Fruit fly (Drosophila melanogaster) whole organism: ENCODE measurements around the gene PKD.

ENCODE experiments used
- CG8478 ChIP-seq: fragments of >200 bp; optimal IDR thresholded peaks from 2 replicates; lab custom pipeline; 2018; ENCODE audit warnings: inconsistent platforms
- Dll ChIP-seq: fragments of >200 bp; optimal IDR thresholded peaks from 2 replicates; lab custom pipeline; 2017
- EcR ChIP-seq, 2 experiments: fragments of >200 bp; optimal IDR thresholded peaks; 2 replicates each; lab custom pipeline; 2017; ENCODE audit warnings: missing biosample characterization in 2 of 2, missing genetic modification characterization in 2 of 2, missing genetic modification reagents in 2 of 2
- pan ChIP-seq: fragments of >200 bp; optimal IDR thresholded peaks from 2 replicates; lab custom pipeline; 2017
- psq ChIP-seq: fragments of >200 bp; optimal IDR thresholded peaks from 2 replicates; lab custom pipeline; 2017
- usp ChIP-seq: fragments of >200 bp; optimal IDR thresholded peaks from 2 replicates; lab custom pipeline; 2017; ENCODE audit warnings: missing biosample characterization, missing genetic modification characterization, mixed read lengths

DNA sequence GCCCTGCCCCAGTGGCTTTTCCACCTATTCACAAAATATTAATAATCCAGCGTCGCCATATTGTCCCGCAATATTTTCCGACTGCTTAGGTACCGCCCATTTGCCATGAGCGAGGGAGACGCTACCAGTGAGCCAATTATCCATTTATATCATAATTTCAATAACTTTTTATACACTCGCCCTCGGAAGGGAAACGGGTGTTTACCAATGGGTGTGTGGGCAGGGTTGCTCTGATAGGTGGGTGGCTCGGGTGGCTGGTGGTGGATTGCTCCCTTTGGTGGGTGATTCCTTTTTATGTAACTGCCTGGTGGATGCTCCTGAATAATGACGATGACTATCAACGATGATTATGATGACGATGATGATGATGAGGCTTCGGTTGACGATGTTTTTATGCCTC is 47.5 kb downstream of the PKD start:
- TF ChIP-seq Dll (lab: Kevin White, UChicago) (no peak), EcR (GFP tag; optimal IDR thresholded peaks at IDR 0.05; lab: Kevin White, UChicago) (no peak), pan (no peak), psq (no peak), usp (no peak), CG8478 (no peak)
